Worm (Caenorhabditis elegans) whole organism, L3 larva: ENCODE measurements around the gene ZK1236.1.

ENCODE experiments used
- fkh-10 ChIP-seq: sonication (generic microtip); optimal IDR thresholded peaks from 2 replicates; lab custom pipeline; 2017; ENCODE audit warnings: missing biosample characterization, missing genetic modification reagents, missing genetic modification characterization
- nhr-43 ChIP-seq: sonication (generic microtip); optimal IDR thresholded peaks from 2 replicates; lab custom pipeline; 2016; ENCODE audit warnings: mild to moderate bottlenecking, missing genetic modification characterization, missing compliant biosample characterization; ENCODE audit not compliant: poor library complexity, severe bottlenecking
- snpc-4 ChIP-seq: fragments of 150-350 bp; optimal IDR thresholded peaks from 2 replicates; lab custom pipeline; 2014; ENCODE audit warnings: missing biosample characterization, missing genetic modification characterization

DNA sequence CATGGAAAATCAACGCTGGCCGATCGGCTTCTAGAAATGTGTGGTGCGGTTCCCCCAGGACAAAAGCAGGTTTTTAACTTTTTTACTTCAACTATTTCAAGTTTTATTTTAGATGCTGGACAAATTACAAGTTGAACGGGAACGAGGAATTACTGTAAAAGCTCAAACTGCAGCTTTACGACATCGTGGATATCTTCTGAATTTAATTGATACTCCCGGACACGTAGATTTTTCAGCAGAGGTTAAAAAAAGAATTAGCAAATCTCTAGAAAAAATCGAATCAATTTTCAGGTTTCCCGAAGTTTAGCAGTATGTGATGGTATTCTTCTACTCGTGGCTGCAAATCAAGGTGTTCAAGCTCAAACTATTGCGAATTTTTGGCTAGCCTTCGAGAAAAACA, 400 bp downstream of the ZK1236.1 start:
- TF ChIP-seq nhr-43 (tag; lab: Kevin White, UChicago) (no peak), snpc-4 (tag; lab: Kevin White, UChicago) (no peak), fkh-10 (GFP tag; lab: Kevin White, UChicago) (no peak)
